Worm (Caenorhabditis elegans) whole organism, early embryonic: Measurements from ENCODE around the gene Y41E3.6.

Experiments used
- B0310.2 ChIP-seq: sonication (generic microtip); optimal IDR thresholded peaks from 2 replicates; lab custom pipeline; 2016; ENCODE audit warnings: mild to moderate bottlenecking, missing genetic modification characterization, missing compliant biosample characterization
- F13C5.2 ChIP-seq: sonication (generic microtip); optimal IDR thresholded peaks from 2 replicates; lab custom pipeline; 2017; ENCODE audit warnings: mild to moderate bottlenecking, missing genetic modification characterization, inconsistent platforms, missing compliant biosample characterization
- aly-1 ChIP-seq: sonication (generic microtip); optimal IDR thresholded peaks from 2 replicates; lab custom pipeline; 2016; ENCODE audit warnings: missing genetic modification characterization, missing compliant biosample characterization
- ama-1 ChIP-seq: fragments of 150-350 bp; optimal IDR thresholded peaks from 2 replicates; lab custom pipeline; 2014
- ceh-13 ChIP-seq: fragments of 200-800 bp; sonication (Bioruptor generic); optimal IDR thresholded peaks from 2 replicates; lab custom pipeline; 2018; ENCODE audit warnings: mild to moderate bottlenecking, missing genetic modification characterization, missing compliant biosample characterization
- ceh-36 ChIP-seq: sonication (generic microtip); optimal IDR thresholded peaks from 2 replicates; lab custom pipeline; 2016; ENCODE audit warnings: missing genetic modification characterization, inconsistent platforms, missing compliant biosample characterization
- ets-7 ChIP-seq: sonication (generic microtip); optimal IDR thresholded peaks from 2 replicates; lab custom pipeline; 2016; ENCODE audit warnings: missing genotype, missing genetic modification characterization, missing compliant biosample characterization
- flt-1 ChIP-seq: fragments of 200-800 bp; sonication (Bioruptor generic); IDR thresholded peaks from 2 replicates; pipeline ENCODE4 v1.3.6; 2022; ENCODE audit warnings: missing genetic modification characterization, missing compliant biosample characterization
- hmbx-1 ChIP-seq: sonication (generic microtip); optimal IDR thresholded peaks from 2 replicates; lab custom pipeline; 2016; ENCODE audit warnings: mild to moderate bottlenecking, missing genetic modification characterization, missing compliant biosample characterization
- hmg-4 ChIP-seq: fragments of 200-800 bp; sonication (Bioruptor generic); optimal IDR thresholded peaks from 2 replicates; lab custom pipeline; 2018; ENCODE audit warnings: mild to moderate bottlenecking, missing genetic modification characterization, missing compliant biosample characterization
- hnd-1 ChIP-seq: sonication (generic microtip); optimal IDR thresholded peaks from 2 replicates; lab custom pipeline; 2016; ENCODE audit warnings: missing genetic modification characterization, missing compliant biosample characterization
- pes-1 ChIP-seq: fragments of 200-800 bp; sonication (Bioruptor generic); IDR thresholded peaks from 2 replicates; pipeline ENCODE4 v1.3.6; 2022; ENCODE audit warnings: missing genetic modification reagents, missing genetic modification characterization, missing compliant biosample characterization
- scrt-1 ChIP-seq: fragments of 200-800 bp; sonication (Bioruptor generic); IDR thresholded peaks from 2 replicates; pipeline ENCODE4 v1.3.6; 2022; ENCODE audit warnings: missing genetic modification characterization, missing compliant biosample characterization
- sea-1 ChIP-seq: fragments of 200-800 bp; sonication (Bioruptor generic); conservative IDR thresholded peaks from 2 replicates; pipeline ENCODE4 v1.3.6; 2022; ENCODE audit warnings: missing genetic modification characterization, missing compliant biosample characterization
- tbx-11 ChIP-seq: fragments of 200-800 bp; sonication (Bioruptor generic); IDR thresholded peaks from 2 replicates; pipeline ENCODE4 v1.3.6; 2022; ENCODE audit warnings: missing genetic modification characterization, missing compliant biosample characterization
- tbx-37 ChIP-seq: fragments of 200-800 bp; sonication (Bioruptor generic); conservative IDR thresholded peaks from 2 replicates; pipeline ENCODE4 v1.3.6; 2022; ENCODE audit warnings: missing genetic modification reagents, missing genetic modification characterization, missing compliant biosample characterization
- tra-4 ChIP-seq: sonication (generic microtip); optimal IDR thresholded peaks from 2 replicates; lab custom pipeline; 2017; ENCODE audit warnings: missing genetic modification characterization, missing compliant biosample characterization

Gene Y41E3.6

DNA sequence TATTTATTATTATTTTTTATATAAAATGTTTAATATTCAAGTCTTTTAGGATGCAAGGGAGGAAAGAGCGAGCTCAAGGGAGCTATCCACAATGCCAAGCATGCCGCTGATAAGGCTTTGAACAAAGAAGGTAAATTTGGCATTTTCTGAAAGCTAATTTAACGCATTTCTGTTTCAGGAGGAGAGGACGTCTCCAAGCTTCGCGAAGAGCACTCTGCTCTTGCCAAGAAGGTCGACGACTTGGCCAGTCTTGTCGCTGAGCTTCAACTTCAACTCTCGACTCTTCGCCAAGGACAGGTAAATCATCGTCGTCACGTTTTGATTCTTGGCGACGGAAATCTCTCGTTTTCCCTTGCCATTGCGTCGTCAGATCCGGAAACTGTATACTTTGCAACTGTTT is 30.9 kb downstream of the Y41E3.6 start:
- TF ChIP-seq scrt-1 = no peak
- no peak for TF ChIP-seq ceh-13 (GFP tag; lab: Kevin White, UChicago)
- no peak for TF ChIP-seq hnd-1 (tag; lab: Kevin White, UChicago)
- TF ChIP-seq aly-1 (tag; lab: Kevin White, UChicago) = no peak
- no peak for TF ChIP-seq hmbx-1 (tag; lab: Kevin White, UChicago)
- no peak for TF ChIP-seq sea-1
- no peak for TF ChIP-seq B0310.2 (tag; lab: Kevin White, UChicago)
- TF ChIP-seq pes-1 (GFP tag; lab: Robert Waterston, UW) = no peak
- TF ChIP-seq flt-1 = no peak
- TF ChIP-seq hmg-4 (GFP tag; lab: Kevin White, UChicago) = no peak
- no peak for TF ChIP-seq tbx-37 (GFP tag; lab: Robert Waterston, UW)
- TF ChIP-seq ets-7 (tag; lab: Kevin White, UChicago) = no peak
- TF ChIP-seq ama-1 (lab: Kevin White, UChicago) = no peak

DNA sequence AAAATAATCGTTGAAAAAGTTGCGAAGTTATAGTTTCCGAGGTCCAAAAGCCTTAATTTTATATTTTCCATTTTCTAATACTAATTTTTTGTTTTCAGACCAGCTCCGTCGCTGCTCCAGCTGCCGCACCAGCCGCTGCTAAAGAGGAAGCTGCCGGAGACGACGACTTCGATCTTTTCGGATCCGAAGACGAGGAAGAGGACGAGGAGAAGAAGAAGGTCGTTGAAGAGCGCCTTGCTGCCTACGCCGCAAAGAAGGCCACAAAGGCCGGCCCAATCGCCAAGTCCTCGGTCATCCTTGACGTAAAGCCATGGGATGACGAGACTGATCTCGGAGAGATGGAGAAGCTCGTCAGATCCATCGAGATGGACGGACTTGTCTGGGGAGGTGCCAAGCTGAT is 32.2 kb downstream of the Y41E3.6 start:
- no peak for TF ChIP-seq B0310.2 (tag; lab: Kevin White, UChicago)
- TF ChIP-seq ceh-13 (GFP tag; lab: Kevin White, UChicago) = no peak
- no peak for TF ChIP-seq hmg-4 (GFP tag; lab: Kevin White, UChicago)
- no peak for TF ChIP-seq hnd-1 (tag; lab: Kevin White, UChicago)
- TF ChIP-seq scrt-1 = no peak
- TF ChIP-seq flt-1 = no peak
- TF ChIP-seq hmbx-1 (tag; lab: Kevin White, UChicago) = no peak
- no peak for TF ChIP-seq ceh-36 (tag; lab: Kevin White, UChicago)

DNA sequence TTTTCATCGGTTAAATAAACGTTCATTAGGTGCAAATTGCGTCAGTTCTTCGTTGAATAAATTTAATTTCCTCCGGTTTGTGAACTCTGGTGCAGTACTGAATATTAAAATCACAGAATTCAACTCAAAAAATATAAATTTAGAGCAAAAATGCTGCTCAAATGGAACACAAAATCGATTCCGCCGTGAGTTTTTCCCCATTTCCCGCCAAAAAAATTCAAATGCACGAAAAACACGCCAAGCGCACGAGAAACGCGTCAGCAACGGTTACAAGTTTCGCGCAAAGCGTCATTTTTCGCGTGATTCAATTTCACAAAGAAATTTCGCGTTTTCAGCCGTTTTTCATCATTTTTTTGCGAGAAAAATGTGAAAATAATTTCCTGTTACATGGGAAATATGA is 32.9 kb downstream of the Y41E3.6 start, which contains the start of gene hrpu-1:
Gene hrpu-1, plus strand, starts transcription at position 140 of the 400 bp plus-strand sequence.
- TF ChIP-seq ama-1 (lab: Kevin White, UChicago) (peak; percentile 31), hnd-1 (tag; lab: Kevin White, UChicago) (no peak), F13C5.2 (peak; percentile 46), pes-1 (GFP tag; lab: Robert Waterston, UW) (peak; percentile 17; the same call in 1 of the 2 replicates), hmg-4 (GFP tag; lab: Kevin White, UChicago) (peak; percentile 24)

DNA sequence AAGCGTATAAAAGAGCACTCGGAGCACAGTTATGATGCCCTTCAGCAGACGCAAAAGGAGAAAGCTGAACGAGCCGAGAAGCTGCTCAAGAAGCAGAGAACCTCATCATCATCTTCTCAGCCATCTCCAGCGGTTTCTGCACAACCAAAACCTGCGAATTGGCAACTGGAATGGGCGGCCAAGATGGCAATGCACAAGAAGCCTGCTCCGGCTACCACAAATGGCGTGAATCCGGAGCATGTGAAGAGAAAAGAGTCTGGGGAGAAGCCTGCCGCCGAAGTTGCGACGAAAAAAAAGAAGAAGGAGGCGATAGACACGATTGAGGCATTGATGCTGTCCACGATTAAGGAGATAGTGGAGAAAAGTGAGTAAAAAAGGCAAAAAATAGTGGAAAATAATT is 34.5 kb downstream of the Y41E3.6 start:
- TF ChIP-seq tbx-11 (no peak), ceh-36 (tag; lab: Kevin White, UChicago) (no peak), pes-1 (GFP tag; lab: Robert Waterston, UW) (no peak), scrt-1 (no peak), ceh-13 (GFP tag; lab: Kevin White, UChicago) (no peak), hnd-1 (tag; lab: Kevin White, UChicago) (no peak), F13C5.2 (no peak), hmg-4 (GFP tag; lab: Kevin White, UChicago) (no peak), tra-4 (tag; lab: Kevin White, UChicago) (no peak), sea-1 (no peak), aly-1 (tag; lab: Kevin White, UChicago) (no peak), hmbx-1 (tag; lab: Kevin White, UChicago) (no peak), flt-1 (no peak), ets-7 (tag; lab: Kevin White, UChicago) (no peak), B0310.2 (tag; lab: Kevin White, UChicago) (no peak), tbx-37 (GFP tag; lab: Robert Waterston, UW) (no peak), ama-1 (lab: Kevin White, UChicago) (no peak)

DNA sequence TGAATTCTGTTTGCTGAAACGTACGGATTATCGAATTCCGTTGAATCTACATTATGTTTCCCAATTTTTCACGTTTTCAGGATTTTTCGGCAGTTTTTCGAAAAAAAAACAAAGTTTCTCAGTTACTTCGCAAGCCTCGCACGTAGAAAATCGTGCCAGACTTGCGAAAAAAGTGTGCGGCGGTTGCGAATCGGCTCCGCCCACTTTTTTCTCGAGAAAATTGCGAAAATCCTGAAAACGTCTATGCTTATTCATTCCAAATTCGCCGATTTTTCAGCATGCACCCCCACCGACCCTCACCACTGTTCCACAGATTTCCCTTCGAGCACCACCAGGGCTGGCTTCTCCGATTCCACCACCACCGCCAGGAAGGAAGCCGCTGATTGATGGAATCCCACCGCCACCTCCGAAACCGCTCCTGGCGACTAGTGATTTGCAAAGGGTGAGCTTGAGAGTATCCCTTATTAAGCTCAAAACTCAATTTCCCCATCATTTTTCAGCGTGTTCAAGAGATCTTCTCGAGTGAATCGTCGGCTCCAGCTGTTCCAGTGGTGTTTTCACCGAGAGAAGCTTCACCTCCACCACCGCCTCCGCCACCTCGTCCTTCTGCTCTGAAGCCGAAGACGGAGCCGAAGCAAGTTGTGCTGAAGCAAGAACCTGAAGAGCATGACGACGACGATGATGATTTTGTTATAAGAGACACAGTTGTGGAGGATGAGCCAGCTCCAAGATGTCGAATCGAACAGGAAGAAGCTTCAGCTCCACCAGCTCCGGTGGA is 35.8 kb downstream of the Y41E3.6 start:
- TF ChIP-seq ama-1 (lab: Kevin White, UChicago) (peak; percentile 36), sea-1 (no peak)

DNA sequence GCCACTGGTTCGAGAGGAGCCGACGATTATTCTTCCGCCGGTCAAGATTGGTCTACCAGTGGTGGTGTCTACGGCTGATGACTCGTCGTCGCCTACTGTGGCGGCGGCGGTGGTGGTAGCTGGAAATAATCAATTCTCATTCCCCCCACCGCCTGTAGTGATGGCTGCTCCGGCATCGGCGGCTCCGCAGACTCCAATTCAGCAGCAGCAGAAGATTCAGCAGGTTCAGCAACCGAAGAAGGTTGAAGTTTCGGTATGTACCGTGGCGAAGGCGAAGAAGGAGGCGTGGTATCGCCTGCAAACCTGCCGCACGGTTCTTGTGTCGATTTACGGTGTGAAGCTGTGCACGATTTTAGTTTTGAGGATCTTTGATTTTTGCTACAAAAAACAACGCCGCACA is 39.6 kb downstream of the Y41E3.6 start:
- TF ChIP-seq flt-1 = no peak
- no peak for TF ChIP-seq hnd-1 (tag; lab: Kevin White, UChicago)
- no peak for TF ChIP-seq tra-4 (tag; lab: Kevin White, UChicago)

DNA sequence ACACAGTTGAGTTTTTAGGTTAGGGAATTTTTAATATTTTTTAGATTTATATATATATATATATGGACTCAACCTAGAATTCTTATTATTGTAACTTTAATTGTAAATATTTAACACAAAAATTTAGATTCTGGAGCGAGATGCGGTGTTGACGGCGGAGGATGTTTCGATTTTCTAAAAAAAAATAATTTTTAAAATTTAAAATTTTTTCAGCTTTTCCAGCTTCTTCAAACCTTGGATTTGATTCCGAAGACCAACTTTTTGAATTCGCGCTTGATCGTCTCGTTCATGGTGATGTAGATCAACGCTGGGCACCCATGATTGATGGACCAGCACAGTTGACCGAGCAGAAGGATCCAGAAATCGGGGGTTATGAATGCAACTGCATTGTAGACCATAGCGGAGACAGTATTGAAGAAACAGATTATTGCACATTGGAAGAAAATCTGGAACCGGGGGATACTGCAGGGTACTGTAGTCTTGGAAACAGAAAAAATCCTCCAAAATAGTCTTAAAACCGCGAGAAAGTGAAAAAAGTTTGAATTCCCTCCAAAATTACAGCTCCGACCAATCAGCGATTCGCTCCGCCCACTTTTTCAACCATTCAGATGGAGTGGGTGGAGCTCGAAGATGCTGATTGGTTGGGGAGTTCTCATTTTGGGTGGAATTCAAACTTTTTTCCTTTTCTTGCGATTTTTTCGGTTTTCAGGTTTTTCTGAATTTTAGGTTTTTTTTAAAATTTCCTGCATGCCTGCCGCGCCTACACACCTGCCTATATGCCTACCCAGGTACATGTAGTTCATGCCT is 42.9 kb downstream of the Y41E3.6 start:
- TF ChIP-seq ama-1 (lab: Kevin White, UChicago) (peak; percentile 91), tbx-11 (no peak)

DNA sequence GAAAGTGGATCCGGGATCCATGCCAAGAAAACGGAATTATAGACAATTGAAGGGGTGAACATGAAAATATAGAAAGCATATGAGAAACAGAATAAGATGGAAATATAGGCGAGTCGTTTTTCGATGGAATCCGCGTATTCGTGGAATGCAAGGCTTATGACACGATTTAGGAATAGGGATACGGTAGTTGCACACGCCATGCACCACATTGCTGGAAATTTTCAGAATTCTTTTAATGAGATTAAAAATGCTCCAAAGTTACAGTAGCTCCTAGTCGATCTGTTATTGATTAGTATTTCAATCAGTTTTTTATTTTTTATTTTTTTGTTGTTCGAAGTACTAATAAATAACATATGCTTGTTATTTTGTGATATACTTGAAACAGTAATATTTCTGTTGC is 44.5 kb downstream of the Y41E3.6 start:
- TF ChIP-seq F13C5.2 (no peak), ceh-36 (tag; lab: Kevin White, UChicago) (no peak), aly-1 (tag; lab: Kevin White, UChicago) (no peak), tbx-37 (GFP tag; lab: Robert Waterston, UW) (no peak), flt-1 (no peak)
